Fruit fly (Drosophila melanogaster): ENCODE data around the gene CG15160.
A peak's percentile ranks its signal among the peaks of the same experiment; 100 is the strongest.

CG15160 gene

DNA sequence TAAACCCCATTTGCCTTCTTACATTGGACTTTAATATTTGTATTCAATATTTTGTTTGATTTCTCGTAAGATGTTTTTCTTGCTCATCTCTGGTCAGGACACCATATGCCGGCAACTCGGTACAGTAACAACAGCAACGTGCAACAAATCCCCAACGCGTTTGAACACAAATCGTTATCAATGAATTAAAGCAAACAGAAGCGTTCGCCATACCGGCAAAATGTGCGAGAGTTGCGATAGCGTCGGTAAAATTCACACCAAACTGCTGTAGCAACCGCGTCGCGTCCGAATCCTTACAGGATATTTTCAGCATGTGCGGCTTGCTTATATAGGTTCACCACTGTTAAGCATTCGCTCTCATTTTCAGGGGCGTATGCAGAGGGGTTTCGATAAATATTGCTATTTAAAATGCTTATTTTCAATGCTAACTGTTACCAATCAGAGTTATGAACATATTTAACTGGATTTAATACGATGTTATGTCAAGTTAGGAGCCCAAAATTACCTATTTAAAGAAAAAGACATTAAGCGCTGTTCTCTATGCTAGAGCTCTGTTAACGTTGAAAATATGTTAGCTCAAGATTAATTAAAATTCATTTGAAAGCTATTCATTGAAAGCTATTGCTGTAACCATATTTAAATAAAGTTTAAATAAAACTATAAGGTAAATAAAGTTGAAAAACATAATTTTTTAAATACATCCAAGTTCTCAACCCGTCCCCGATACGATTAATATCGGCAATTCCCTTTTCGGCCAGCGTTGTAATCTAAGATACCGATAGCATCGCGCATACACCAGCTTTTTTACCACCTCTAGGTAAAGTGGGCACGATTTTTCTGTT is at the start of gene CG15160, which contains the start of gene Pde11:
CG15160 (plus strand) TSS at position 792 of the 842 bp plus-strand sequence.
Pde11 (minus strand) TSS at position 243 of the 842 bp plus-strand sequence.
- TF ChIP-seq CG15710 (tag; optimal IDR thresholded peaks at IDR 0.05), result no peak
- TF ChIP-seq fd96Ca (GFP tag; IDR thresholded peaks at IDR 0.05), result peak; percentile 63; the same call in 2 of the 3 replicates

dm6 chr2L:18546426-18546825 is 44.3 kb upstream of the CG15160 start:
- no peak for TF ChIP-seq CG13204 (GFP tag; optimal IDR thresholded peaks at IDR 0.05)
- TF ChIP-seq CG34367 (tag; optimal IDR thresholded peaks at IDR 0.05), result no peak
- no peak for TF ChIP-seq CG32121 (GFP tag; IDR thresholded peaks at IDR 0.05)
- TF ChIP-seq CG17806 (tag; optimal IDR thresholded peaks at IDR 0.05), result no peak
- no peak for TF ChIP-seq CG4496 (GFP tag; IDR thresholded peaks at IDR 0.05)
- no peak for TF ChIP-seq Snoo (tag; optimal IDR thresholded peaks at IDR 0.05)
- no peak for TF ChIP-seq CG14655 (GFP tag; optimal IDR thresholded peaks at IDR 0.05)
- no peak for TF ChIP-seq CG10348 (GFP tag; IDR thresholded peaks at IDR 0.05)
- TF ChIP-seq CG8301 (tag; optimal IDR thresholded peaks at IDR 0.05), result no peak
- no peak for TF ChIP-seq gl (tag; optimal IDR thresholded peaks at IDR 0.05)
- no peak for TF ChIP-seq fd96Ca (GFP tag; IDR thresholded peaks at IDR 0.05)
- TF ChIP-seq CG9948 (tag; optimal IDR thresholded peaks at IDR 0.05), result no peak
- TF ChIP-seq Pif1A (GFP tag; optimal IDR thresholded peaks at IDR 0.05), result no peak

DNA sequence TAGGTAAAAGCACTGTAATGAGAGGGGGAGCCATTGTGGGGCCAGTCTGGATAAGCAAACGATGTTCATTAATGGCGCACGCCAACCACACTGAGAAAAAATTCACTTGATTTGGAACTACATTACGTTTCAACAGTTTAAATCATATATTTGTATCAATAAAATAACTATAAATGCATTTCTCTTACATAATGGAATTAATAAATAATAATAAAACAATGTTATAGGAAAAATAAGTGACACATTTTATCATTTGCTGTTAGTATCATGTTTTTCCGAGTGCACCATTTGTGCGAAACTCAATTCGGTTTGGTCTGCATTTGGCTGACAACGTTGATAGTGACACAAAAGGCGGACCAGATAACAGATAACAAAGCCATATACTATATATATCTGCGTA is 41.9 kb upstream of the CG15160 start:
- TF ChIP-seq rn (GFP tag; IDR thresholded peaks at IDR 0.05), result no peak
- no peak for TF ChIP-seq D1 (tag; optimal IDR thresholded peaks at IDR 0.05)
- peak; percentile 66 for TF ChIP-seq Ets98B (GFP tag; IDR thresholded peaks at IDR 0.05)
- TF ChIP-seq CG10348 (GFP tag; IDR thresholded peaks at IDR 0.05), result no peak
- peak; percentile 12 for TF ChIP-seq CG8159 (tag; optimal IDR thresholded peaks at IDR 0.05)
- TF ChIP-seq Pif1B (GFP tag; optimal IDR thresholded peaks at IDR 0.05), result peak; percentile 20
- TF ChIP-seq CG14655 (GFP tag; optimal IDR thresholded peaks at IDR 0.05), result peak; percentile 55
- peak; percentile 44; the same call in 1 of the 3 replicates for TF ChIP-seq CG4496 (GFP tag; IDR thresholded peaks at IDR 0.05)
- peak; percentile 52 for TF ChIP-seq CG8301 (tag; optimal IDR thresholded peaks at IDR 0.05)
- no peak for TF ChIP-seq EcR (GFP tag; optimal IDR thresholded peaks at IDR 0.05)
- no peak for TF ChIP-seq CG12605 (GFP tag; IDR thresholded peaks at IDR 0.05)
- TF ChIP-seq fd96Ca (GFP tag; IDR thresholded peaks at IDR 0.05), result 0 out of 3 replicates have a peak, but pooled peaks have one; percentile 17
- no peak for TF ChIP-seq Pif1A (GFP tag; optimal IDR thresholded peaks at IDR 0.05)
- TF ChIP-seq CG13204 (GFP tag; optimal IDR thresholded peaks at IDR 0.05), result no peak
- TF ChIP-seq CG32121 (GFP tag; IDR thresholded peaks at IDR 0.05), result peak; percentile 73
- no peak for TF ChIP-seq Snoo (tag; optimal IDR thresholded peaks at IDR 0.05)
- no peak for TF ChIP-seq CG34367 (tag; optimal IDR thresholded peaks at IDR 0.05)
- TF ChIP-seq CG15710 (tag; optimal IDR thresholded peaks at IDR 0.05), result no peak
- TF ChIP-seq CG17806 (tag; optimal IDR thresholded peaks at IDR 0.05), result no peak
- no peak for TF ChIP-seq CG9948 (tag; optimal IDR thresholded peaks at IDR 0.05)
- no peak for TF ChIP-seq gl (tag; optimal IDR thresholded peaks at IDR 0.05)

DNA sequence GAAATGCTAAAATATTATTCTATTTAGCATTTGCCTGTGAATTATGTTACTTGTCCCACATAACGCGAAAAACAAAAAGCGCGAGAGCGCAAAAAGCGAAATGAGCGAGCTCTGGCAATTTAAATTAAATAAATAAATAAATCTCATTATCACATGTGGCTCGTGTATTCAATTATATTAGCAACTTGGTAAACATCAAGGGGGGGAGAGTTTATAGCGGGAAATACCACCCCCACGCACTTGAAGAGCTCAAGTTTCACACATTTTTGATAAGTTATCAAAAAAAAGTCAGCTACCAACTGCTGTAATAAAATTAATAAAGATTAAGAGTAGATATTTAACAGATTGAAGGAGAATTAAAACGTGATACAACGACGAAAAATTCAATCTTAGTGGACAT is 41.2 kb upstream of the CG15160 start:
- TF ChIP-seq CG34367 (tag; optimal IDR thresholded peaks at IDR 0.05), result no peak
- no peak for TF ChIP-seq D1 (tag; optimal IDR thresholded peaks at IDR 0.05)
- no peak for TF ChIP-seq Snoo (tag; optimal IDR thresholded peaks at IDR 0.05)
- TF ChIP-seq EcR (GFP tag; optimal IDR thresholded peaks at IDR 0.05), result no peak

dm6 chr2L:18554205-18554604 is 36.5 kb upstream of the CG15160 start:
- TF ChIP-seq Ets98B (GFP tag; IDR thresholded peaks at IDR 0.05) (peak; percentile 32), CG10348 (GFP tag; IDR thresholded peaks at IDR 0.05) (no peak), D1 (tag; optimal IDR thresholded peaks at IDR 0.05) (no peak), CG4496 (GFP tag; IDR thresholded peaks at IDR 0.05) (peak; percentile 21; the same call in 1 of the 3 replicates), CG15710 (tag; optimal IDR thresholded peaks at IDR 0.05) (no peak), CG14655 (GFP tag; optimal IDR thresholded peaks at IDR 0.05) (peak; percentile 30), fd96Ca (GFP tag; IDR thresholded peaks at IDR 0.05) (0 out of 3 replicates have a peak, but pooled peaks have one; percentile 7), CG8301 (tag; optimal IDR thresholded peaks at IDR 0.05) (peak; percentile 23)

dm6 chr2L:18556384-18556783 is 34.3 kb upstream of the CG15160 start:
- TF ChIP-seq CG8159 (tag; optimal IDR thresholded peaks at IDR 0.05) (no peak), Ets98B (GFP tag; IDR thresholded peaks at IDR 0.05) (no peak), Snoo (tag; optimal IDR thresholded peaks at IDR 0.05) (no peak), CG14655 (GFP tag; optimal IDR thresholded peaks at IDR 0.05) (no peak), CG9948 (tag; optimal IDR thresholded peaks at IDR 0.05) (no peak), CG12605 (GFP tag; IDR thresholded peaks at IDR 0.05) (no peak), gl (tag; optimal IDR thresholded peaks at IDR 0.05) (no peak), Pif1B (GFP tag; optimal IDR thresholded peaks at IDR 0.05) (no peak), CG17806 (tag; optimal IDR thresholded peaks at IDR 0.05) (no peak), Pif1A (GFP tag; optimal IDR thresholded peaks at IDR 0.05) (no peak), D1 (tag; optimal IDR thresholded peaks at IDR 0.05) (no peak), rn (GFP tag; IDR thresholded peaks at IDR 0.05) (no peak), CG15710 (tag; optimal IDR thresholded peaks at IDR 0.05) (no peak), CG4496 (GFP tag; IDR thresholded peaks at IDR 0.05) (no peak), CG32121 (GFP tag; IDR thresholded peaks at IDR 0.05) (no peak), EcR (GFP tag; optimal IDR thresholded peaks at IDR 0.05) (no peak), CG10348 (GFP tag; IDR thresholded peaks at IDR 0.05) (no peak), CG8301 (tag; optimal IDR thresholded peaks at IDR 0.05) (no peak), CG34367 (tag; optimal IDR thresholded peaks at IDR 0.05) (no peak)

Data from whole organism, pupa.